Worm (Caenorhabditis elegans): ENCODE results near the gene mans-2.

mans-2 gene

ce11 chrV:11990511-11991127 is 5.3 kb upstream of the mans-2 start:
- TF ChIP-seq ceh-82 (tag; optimal IDR thresholded peaks at IDR 0.05) (no peak), F49E8.2 (tag; optimal IDR thresholded peaks at IDR 0.05; ENCODE audit: borderline replicate concordance) (no peak), unc-62 (GFP tag; optimal IDR thresholded peaks at IDR 0.05 in 1 of 2) (peak in 1 of 2 experiments; percentile 61), unc-62 (tag; optimal IDR thresholded peaks at IDR 0.05) (no peak), cey-2 (tag; optimal IDR thresholded peaks at IDR 0.05; ENCODE audit: borderline replicate concordance, insufficient read depth) (no peak), mdl-1 (tag; optimal IDR thresholded peaks at IDR 0.05) (no peak), daf-19 (GFP tag; conservative IDR thresholded peaks at IDR 0.05) (no peak), mdt-29 (GFP tag; IDR thresholded peaks at IDR 0.05) (no peak), aha-1 (tag) (no peak), arid-1 (GFP tag; conservative IDR thresholded peaks at IDR 0.05) (0 out of 2 replicates have a peak, but pooled peaks have one; percentile 27), egl-27 (tag; optimal IDR thresholded peaks at IDR 0.05) (no peak), daf-8 (GFP tag; IDR thresholded peaks at IDR 0.05) (no peak), nhr-102 (tag; optimal IDR thresholded peaks at IDR 0.05) (peak; percentile 22), egl-43 (GFP tag; IDR thresholded peaks at IDR 0.05) (no peak), ceh-62 (tag; optimal IDR thresholded peaks at IDR 0.05) (no peak), T26A8.4 (GFP tag; IDR thresholded peaks at IDR 0.05) (peak; percentile 51; the same call in 1 of the 2 replicates), mes-2 (tag; optimal IDR thresholded peaks at IDR 0.05; ENCODE audit: poor library complexity, severe bottlenecking) (peak; percentile 27), snpc-4 (tag; optimal IDR thresholded peaks at IDR 0.05) (no peak), rbr-2 (tag; optimal IDR thresholded peaks at IDR 0.05) (no peak), hlh-11 (tag; optimal IDR thresholded peaks at IDR 0.05) (no peak), zfp-2 (tag; optimal IDR thresholded peaks at IDR 0.05) (no peak), zip-2 (tag; optimal IDR thresholded peaks at IDR 0.05) (no peak), ZK546.5 (tag; optimal IDR thresholded peaks at IDR 0.05) (no peak), Y75B8A.6 (GFP tag; IDR thresholded peaks at IDR 0.05) (no peak), D1046.2 (GFP tag; IDR thresholded peaks at IDR 0.05) (no peak), Y5F2A.4 (GFP tag; optimal IDR thresholded peaks at IDR 0.05) (no peak), dve-1 (tag; optimal IDR thresholded peaks at IDR 0.05; ENCODE audit: insufficient read depth) (peak; percentile 17), ctbp-1 (GFP tag; IDR thresholded peaks at IDR 0.05) (peak; percentile 65; the same call in 1 of the 2 replicates), fos-1 (tag; optimal IDR thresholded peaks at IDR 0.05) (no peak), hmg-1.1 (GFP tag; IDR thresholded peaks at IDR 0.05) (no peak), nhr-77 (tag; optimal IDR thresholded peaks at IDR 0.05) (no peak), nhr-111 (GFP tag; optimal IDR thresholded peaks at IDR 0.05) (no peak), dmd-8 (GFP tag; IDR thresholded peaks at IDR 0.05) (0 out of 2 replicates have a peak, but pooled peaks have one; percentile 22), Y48G9A.11 (GFP tag; IDR thresholded peaks at IDR 0.05) (no peak), fkh-10 (GFP tag; optimal IDR thresholded peaks at IDR 0.05) (peak; percentile 52), ces-1 (GFP tag; optimal IDR thresholded peaks at IDR 0.05) (no peak), daf-16 (GFP tag; optimal IDR thresholded peaks at IDR 0.05) (no peak), daf-16 (tag; optimal IDR thresholded peaks at IDR 0.05) (no peak), dmd-9 (GFP tag; IDR thresholded peaks at IDR 0.05) (no peak), ama-1 (optimal IDR thresholded peaks at IDR 0.05) (peak; percentile 76), lin-38 (GFP tag; IDR thresholded peaks at IDR 0.05) (peak; percentile 44)

ce11 chrV:11989861-11990260 is 4.6 kb upstream of the mans-2 start:
- TF ChIP-seq nhr-6 (tag; optimal IDR thresholded peaks at IDR 0.05): peak; percentile 81
- peak; percentile 50 for TF ChIP-seq dve-1 (tag; optimal IDR thresholded peaks at IDR 0.05; ENCODE audit: insufficient read depth)
- peak in 1 of 2 experiments; percentile 43 for TF ChIP-seq lsy-2 (tag; optimal IDR thresholded peaks at IDR 0.05)
- TF ChIP-seq nhr-41 (GFP tag; IDR thresholded peaks at IDR 0.05): no peak

Data from whole organism, L4 larva.